Fruit fly (Drosophila melanogaster): Measurements from ENCODE around the gene CG9175.

CG9175 gene

dm6 chr2L:6088371-6089365, 10.1 kb downstream of the CG9175 start (continued):
- TF ChIP-seq slp2 (GFP tag; optimal IDR thresholded peaks at IDR 0.05), result no peak
- peak; percentile 65 for TF ChIP-seq Kr (GFP tag; optimal IDR thresholded peaks at IDR 0.05)
- TF ChIP-seq Mad (GFP tag; optimal IDR thresholded peaks at IDR 0.05), result no peak
- TF ChIP-seq sd (tag; optimal IDR thresholded peaks at IDR 0.05), result peak; percentile 87
- peak; percentile 66 for TF ChIP-seq sna (GFP tag; IDR thresholded peaks at IDR 0.05; ENCODE audit: partially characterized antibody)
- peak; percentile 77 for TF ChIP-seq rib (GFP tag; IDR thresholded peaks at IDR 0.05)
- peak; percentile 77; the same call in 2 of the 3 replicates for TF ChIP-seq gce (GFP tag; IDR thresholded peaks at IDR 0.05)
- peak; percentile 97 for TF ChIP-seq kni (GFP tag; optimal IDR thresholded peaks at IDR 0.05)
- 0 out of 2 replicates have a peak, but pooled peaks have one; percentile 38 for TF ChIP-seq unc-4 (GFP tag; IDR thresholded peaks at IDR 0.05; ENCODE audit: partially characterized antibody)
- no peak for TF ChIP-seq eyg (GFP tag; optimal IDR thresholded peaks at IDR 0.05)
- peak; percentile 42; the same call in 1 of the 2 replicates for TF ChIP-seq amos (GFP tag; IDR thresholded peaks at IDR 0.05; ENCODE audit: partially characterized antibody)
- peak; percentile 67; the same call in 2 of the 3 replicates for TF ChIP-seq zen2 (GFP tag; IDR thresholded peaks at IDR 0.05; ENCODE audit: partially characterized antibody)
- peak; percentile 81 for TF ChIP-seq Max (GFP tag; optimal IDR thresholded peaks at IDR 0.05)
- peak; percentile 73 for TF ChIP-seq Hmr (GFP tag; optimal IDR thresholded peaks at IDR 0.05)
- TF ChIP-seq wdn (GFP tag; IDR thresholded peaks at IDR 0.05), result no peak; the same call in 1 of the 2 replicates
- TF ChIP-seq CG43689 (GFP tag; IDR thresholded peaks at IDR 0.05), result no peak
- peak in 1 of 2 experiments; percentile 82 for TF ChIP-seq Hr78 (GFP tag; optimal IDR thresholded peaks at IDR 0.05)
- TF ChIP-seq bowl (GFP tag; IDR thresholded peaks at IDR 0.05), result no peak
- TF ChIP-seq Dll (GFP tag; IDR thresholded peaks at IDR 0.05; ENCODE audit: partially characterized antibody), result peak; percentile 36; the same call in 1 of the 4 replicates
- peak; percentile 65 for TF ChIP-seq CG18599 (GFP tag; optimal IDR thresholded peaks at IDR 0.05)
- TF ChIP-seq Elba2 (GFP tag; optimal IDR thresholded peaks at IDR 0.05), result peak; percentile 59
- no peak for TF ChIP-seq wek (GFP tag; optimal IDR thresholded peaks at IDR 0.05)
- TF ChIP-seq CG31365 (tag; optimal IDR thresholded peaks at IDR 0.05), result no peak
- TF ChIP-seq Gug (GFP tag; IDR thresholded peaks at IDR 0.05), result no peak
- no peak for TF ChIP-seq CG17186 (GFP tag; optimal IDR thresholded peaks at IDR 0.05)
- no peak for TF ChIP-seq H15 (GFP tag; IDR thresholded peaks at IDR 0.05)
- TF ChIP-seq Mes4 (GFP tag; optimal IDR thresholded peaks at IDR 0.05), result no peak
- TF ChIP-seq crol (GFP tag; IDR thresholded peaks at IDR 0.05), result peak; percentile 88
- TF ChIP-seq psq (GFP tag; optimal IDR thresholded peaks at IDR 0.05), result no peak
- peak; percentile 68 for TF ChIP-seq CG7556 (GFP tag; optimal IDR thresholded peaks at IDR 0.05)
- TF ChIP-seq CG2120 (GFP tag; optimal IDR thresholded peaks at IDR 0.05), result peak; percentile 68
- TF ChIP-seq Side (GFP tag; optimal IDR thresholded peaks at IDR 0.05), result peak; percentile 44
- peak; percentile 39 for TF ChIP-seq CG8281 (tag; optimal IDR thresholded peaks at IDR 0.05)
- peak; percentile 46 for TF ChIP-seq lab (GFP tag; optimal IDR thresholded peaks at IDR 0.05)
- TF ChIP-seq sc (optimal IDR thresholded peaks at IDR 0.05), result no peak
- TF ChIP-seq sc (GFP tag; optimal IDR thresholded peaks at IDR 0.05), result peak; percentile 25
- TF ChIP-seq lola (GFP tag; optimal IDR thresholded peaks at IDR 0.05), result peak in 1 of 3 experiments; percentile 2
- TF ChIP-seq CG14860 (GFP tag; IDR thresholded peaks at IDR 0.05; ENCODE audit: partially characterized antibody), result peak; percentile 37; the same call in 1 of the 3 replicates
- no peak for TF ChIP-seq Poxn (GFP tag; IDR thresholded peaks at IDR 0.05)
- 0 out of 3 replicates have a peak, but pooled peaks have one; percentile 20 for TF ChIP-seq Doc3 (GFP tag; IDR thresholded peaks at IDR 0.05; ENCODE audit: partially characterized antibody)
- peak; percentile 29 for TF ChIP-seq fd102C (GFP tag; optimal IDR thresholded peaks at IDR 0.05)
- TF ChIP-seq PHDP (tag; optimal IDR thresholded peaks at IDR 0.05), result peak; percentile 50
- TF ChIP-seq gro (GFP tag; optimal IDR thresholded peaks at IDR 0.05), result peak; percentile 55
- TF ChIP-seq pan (optimal IDR thresholded peaks at IDR 0.05), result no peak
- TF ChIP-seq pan (GFP tag; optimal IDR thresholded peaks at IDR 0.05 in 1 of 2, IDR thresholded peaks at IDR 0.05 in 1 of 2), result peak in 1 of 2 experiments; percentile 39
- peak; percentile 29 for TF ChIP-seq CG11504 (tag; optimal IDR thresholded peaks at IDR 0.05)
